Worm (Caenorhabditis elegans) whole organism, young adult: ENCODE results near the gene C06E4.5.

Experiments
- B0019.2 ChIP-seq: fragments of 200-800 bp; sonication (Bioruptor generic); conservative IDR thresholded peaks from 2 replicates; pipeline ENCODE4 v1.3.6; 2022; ENCODE audit warnings: missing genetic modification reagents, missing genetic modification characterization, missing compliant biosample characterization
- D2030.7 ChIP-seq: fragments of 200-800 bp; sonication (Bioruptor generic); IDR thresholded peaks from 2 replicates; pipeline ENCODE4 v1.3.6; 2022; ENCODE audit warnings: missing genetic modification reagents, missing genetic modification characterization, missing compliant biosample characterization
- F52B5.7 ChIP-seq: sonication (generic microtip); optimal IDR thresholded peaks from 2 replicates; lab custom pipeline; 2016; ENCODE audit warnings: mild to moderate bottlenecking, missing genetic modification characterization, missing compliant biosample characterization
- F55B11.4 ChIP-seq: sonication (generic microtip); optimal IDR thresholded peaks from 2 replicates; lab custom pipeline; 2016; ENCODE audit warnings: missing compliant biosample characterization, missing genetic modification characterization, borderline replicate concordance; ENCODE audit not compliant: insufficient read depth
- T26A5.8 ChIP-seq: sonication (generic microtip); optimal IDR thresholded peaks from 2 replicates; lab custom pipeline; 2016; ENCODE audit warnings: missing genetic modification characterization, missing compliant biosample characterization
- Y53G8AR.9 ChIP-seq: fragments of 200-800 bp; sonication (Bioruptor generic); conservative IDR thresholded peaks from 2 replicates; pipeline ENCODE4 v1.3.6; 2022; ENCODE audit warnings: missing genetic modification reagents, missing genetic modification characterization, missing compliant biosample characterization
- Y95B8A.8 ChIP-seq: fragments of 200-800 bp; sonication (Bioruptor generic); IDR thresholded peaks from 2 replicates; pipeline ENCODE4 v1.3.6; 2022; ENCODE audit warnings: missing genetic modification reagents, missing genetic modification characterization, missing compliant biosample characterization
- athp-1 ChIP-seq: sonication (generic microtip); optimal IDR thresholded peaks from 2 replicates; lab custom pipeline; 2017; ENCODE audit warnings: mild to moderate bottlenecking, missing genetic modification characterization, missing compliant biosample characterization
- ceh-79 ChIP-seq: sonication (generic microtip); optimal IDR thresholded peaks from 2 replicates; lab custom pipeline; 2017; ENCODE audit warnings: mild to moderate bottlenecking, missing genetic modification characterization, missing compliant biosample characterization
- dox-1 ChIP-seq: fragments of 200-800 bp; sonication (Bioruptor generic); IDR thresholded peaks from 2 replicates; pipeline ENCODE4 v1.3.6; 2022; ENCODE audit warnings: missing genetic modification reagents, missing genetic modification characterization, missing compliant biosample characterization
- dpff-1 ChIP-seq: sonication (generic microtip); optimal IDR thresholded peaks from 2 replicates; lab custom pipeline; 2017; ENCODE audit warnings: mild to moderate bottlenecking, missing genetic modification characterization, missing compliant biosample characterization
- dpl-1 ChIP-seq: fragments of 150-350 bp; optimal IDR thresholded peaks from 2 replicates; lab custom pipeline; 2014; ENCODE audit warnings: missing biosample characterization, missing genetic modification reagents, missing genetic modification characterization
- egl-18 ChIP-seq: fragments of 200-800 bp; sonication (Bioruptor generic); IDR thresholded peaks from 2 replicates; pipeline ENCODE4 v1.3.6; 2022; ENCODE audit warnings: missing genetic modification reagents, missing genetic modification characterization, missing compliant biosample characterization
- egl-44 ChIP-seq: fragments of 200-800 bp; sonication (Bioruptor generic); IDR thresholded peaks from 2 replicates; pipeline ENCODE4 v1.3.6; 2022; ENCODE audit warnings: missing genetic modification reagents, missing genetic modification characterization, missing compliant biosample characterization
- egrh-3 ChIP-seq: fragments of 200-800 bp; sonication (Bioruptor generic); IDR thresholded peaks from 2 replicates; pipeline ENCODE4 v1.3.6; 2022; ENCODE audit warnings: missing genetic modification reagents, missing genetic modification characterization, missing compliant biosample characterization
- hlh-26 ChIP-seq: fragments of 200-800 bp; sonication (Bioruptor generic); conservative IDR thresholded peaks from 2 replicates; pipeline ENCODE4 v1.3.6; 2022; ENCODE audit warnings: missing genetic modification reagents, missing genetic modification characterization, missing compliant biosample characterization
- hrde-1 ChIP-seq: sonication (generic microtip); optimal IDR thresholded peaks from 2 replicates; lab custom pipeline; 2016; ENCODE audit warnings: missing genetic modification characterization, mild to moderate bottlenecking, missing compliant biosample characterization, moderate library complexity, missing genotype, missing genetic modification reagents, borderline replicate concordance
- lsy-27 ChIP-seq: sonication (generic microtip); optimal IDR thresholded peaks from 2 replicates; lab custom pipeline; 2017; ENCODE audit warnings: missing genetic modification characterization, mild to moderate bottlenecking, missing compliant biosample characterization, antibody characterized with exemption, missing genotype, borderline replicate concordance; ENCODE audit not compliant: insufficient read depth
- madf-10 ChIP-seq: sonication (generic microtip); optimal IDR thresholded peaks from 2 replicates; lab custom pipeline; 2016; ENCODE audit warnings: mild to moderate bottlenecking, missing genetic modification characterization, missing compliant biosample characterization
- madf-3 ChIP-seq: fragments of 200-800 bp; sonication (Bioruptor generic); IDR thresholded peaks from 2 replicates; pipeline ENCODE4 v1.3.6; 2022; ENCODE audit warnings: missing genetic modification reagents, missing genetic modification characterization, missing compliant biosample characterization
- mel-28 ChIP-seq: sonication (generic microtip); optimal IDR thresholded peaks from 2 replicates; lab custom pipeline; 2016; ENCODE audit warnings: borderline replicate concordance, mild to moderate bottlenecking, missing genetic modification characterization, missing compliant biosample characterization
- mes-4 ChIP-seq: sonication (generic microtip); optimal IDR thresholded peaks from 2 replicates; lab custom pipeline; 2016; ENCODE audit warnings: missing genotype, missing genetic modification characterization, missing compliant biosample characterization
- nfya-2 ChIP-seq: fragments of 200-800 bp; sonication (Bioruptor generic); IDR thresholded peaks from 2 replicates; pipeline ENCODE4 v1.3.6; 2022; ENCODE audit warnings: missing genetic modification reagents, missing genetic modification characterization, missing compliant biosample characterization
- nfyb-1 ChIP-seq: fragments of 200-800 bp; sonication (Bioruptor generic); IDR thresholded peaks from 2 replicates; pipeline ENCODE4 v1.3.6; 2022; ENCODE audit warnings: missing genetic modification reagents, missing genetic modification characterization, missing compliant biosample characterization
- nhr-90 ChIP-seq: sonication (generic microtip); optimal IDR thresholded peaks from 2 replicates; lab custom pipeline; 2016; ENCODE audit warnings: missing genotype, mild to moderate bottlenecking, missing genetic modification characterization, missing compliant biosample characterization
- pha-4 ChIP-seq: fragments of 150-350 bp; sonication (generic microtip); optimal IDR thresholded peaks from 2 replicates; lab custom pipeline; 2014; ENCODE audit warnings: missing biosample characterization, missing genetic modification reagents, missing genetic modification characterization
- rcor-1 ChIP-seq: fragments of 200-800 bp; sonication (Bioruptor generic); IDR thresholded peaks from 2 replicates; pipeline ENCODE4 v1.3.6; 2022; ENCODE audit warnings: missing genetic modification reagents, missing genetic modification characterization, missing compliant biosample characterization
- rpc-1 ChIP-seq, 2 experiments: fragments of 150-350 bp in 1 of 2; sonication (generic microtip) in 1 of 2; optimal IDR thresholded peaks; 2 replicates each; lab custom pipeline; 2014 to 2018; ENCODE audit warnings: missing biosample characterization in 1 of 2, missing genetic modification characterization in 1 of 2, missing genetic modification reagents in 1 of 2, missing genotype in 1 of 2
- sdz-38 ChIP-seq: sonication (generic microtip); optimal IDR thresholded peaks from 2 replicates; lab custom pipeline; 2016; ENCODE audit warnings: missing genotype, missing genetic modification characterization, missing compliant biosample characterization
- snpc-1.1 ChIP-seq: sonication (generic microtip); optimal IDR thresholded peaks from 2 replicates; lab custom pipeline; 2017; ENCODE audit warnings: missing genetic modification characterization, mild to moderate bottlenecking, missing compliant biosample characterization, antibody characterized with exemption, moderate library complexity, missing genotype, missing genetic modification reagents; ENCODE audit not compliant: insufficient read depth
- snpc-3.4 ChIP-seq: sonication (generic microtip); optimal IDR thresholded peaks from 2 replicates; lab custom pipeline; 2017; ENCODE audit warnings: missing genetic modification characterization, mild to moderate bottlenecking, missing compliant biosample characterization, antibody characterized with exemption, moderate library complexity, missing genotype, missing genetic modification reagents
- snpc-4 ChIP-seq, 5 experiments: fragments of 150-350 bp in 1 of 5; sonication (generic microtip) in 4 of 5; optimal IDR thresholded peaks; 2 replicates each; lab custom pipeline; 2014 to 2018; ENCODE audit warnings: missing genetic modification characterization in 5 of 5, missing biosample characterization in 3 of 5, antibody characterized with exemption in 2 of 5, mild to moderate bottlenecking in 2 of 5, missing compliant biosample characterization in 2 of 5, missing genotype in 2 of 5, moderate library complexity in 2 of 5, missing genetic modification reagents in 1 of 5
- sptf-2 ChIP-seq: fragments of 200-800 bp; sonication (Bioruptor generic); optimal IDR thresholded peaks from 2 replicates; lab custom pipeline; 2018; ENCODE audit warnings: mild to moderate bottlenecking, missing genetic modification characterization, missing compliant biosample characterization
- unc-130 ChIP-seq: sonication (generic microtip); optimal IDR thresholded peaks from 2 replicates; lab custom pipeline; 2016; ENCODE audit warnings: missing genetic modification reagents, missing genetic modification characterization, missing compliant biosample characterization
- unc-62 ChIP-seq: fragments of 150-350 bp; optimal IDR thresholded peaks from 2 replicates; lab custom pipeline; 2014; ENCODE audit warnings: missing biosample characterization, missing genetic modification reagents, missing genetic modification characterization
- zfh-2 ChIP-seq: fragments of 200-800 bp; sonication (Bioruptor generic); conservative IDR thresholded peaks from 2 replicates; pipeline ENCODE4 v1.3.6; 2022; ENCODE audit warnings: missing genetic modification reagents, missing genetic modification characterization, missing compliant biosample characterization
- zim-3 ChIP-seq: sonication (generic microtip); optimal IDR thresholded peaks from 2 replicates; lab custom pipeline; 2017; ENCODE audit warnings: mild to moderate bottlenecking, missing genetic modification characterization, moderate library complexity, missing compliant biosample characterization
- ztf-25 ChIP-seq: fragments of 200-800 bp; sonication (Bioruptor generic); IDR thresholded peaks from 2 replicates; pipeline ENCODE4 v1.3.6; 2022; ENCODE audit warnings: missing genetic modification reagents, missing genetic modification characterization, missing compliant biosample characterization

The C06E4.5 gene

ce11 chrIV:7240564-7240963, 14.2 kb upstream of the C06E4.5 start (continued):
- TF ChIP-seq egl-44 (GFP tag; lab: Robert Waterston, UW): no peak
- no peak for TF ChIP-seq dpl-1 (GFP tag; lab: Kevin White, UChicago)
- TF ChIP-seq Y53G8AR.9 (GFP tag; lab: Robert Waterston, UW): 0 out of 2 replicates have a peak, but pooled peaks have one; percentile 45
- no peak for TF ChIP-seq snpc-4 (GFP tag; optimal IDR thresholded peaks at IDR 0.05; lab: Kevin White, UChicago)
- peak in 1 of 4 experiments; percentile 29 for TF ChIP-seq snpc-4 (tag; optimal IDR thresholded peaks at IDR 0.05; lab: Kevin White, UChicago)
- no peak for TF ChIP-seq ztf-25 (GFP tag; lab: Robert Waterston, UW)
- TF ChIP-seq B0019.2 (GFP tag; lab: Robert Waterston, UW): no peak
- TF ChIP-seq rpc-1 (optimal IDR thresholded peaks at IDR 0.05; lab: Kevin White, UChicago): no peak
- no peak for TF ChIP-seq rpc-1 (tag; optimal IDR thresholded peaks at IDR 0.05; lab: Kevin White, UChicago)
- TF ChIP-seq sdz-38 (tag; lab: Kevin White, UChicago): no peak
- peak; percentile 53 for TF ChIP-seq dpff-1 (tag; lab: Kevin White, UChicago)
- TF ChIP-seq nfya-2: no peak
- no peak for TF ChIP-seq hrde-1 (tag; lab: Kevin White, UChicago)
- TF ChIP-seq T26A5.8 (tag; lab: Kevin White, UChicago): no peak
- TF ChIP-seq unc-62 (GFP tag; lab: Kevin White, UChicago): no peak
- no peak for TF ChIP-seq mel-28
- TF ChIP-seq ceh-79 (tag; lab: Kevin White, UChicago): no peak
- no peak for TF ChIP-seq F55B11.4
- no peak for TF ChIP-seq athp-1 (tag; lab: Kevin White, UChicago)
- no peak for TF ChIP-seq snpc-1.1 (tag; lab: Kevin White, UChicago)
- no peak for TF ChIP-seq zim-3
- TF ChIP-seq unc-130: no peak
- peak; percentile 59 for TF ChIP-seq F52B5.7 (tag; lab: Kevin White, UChicago)

- TF ChIP-seq sptf-2 (GFP tag; lab: Kevin White, UChicago) (no peak), madf-10 (tag; lab: Kevin White, UChicago) (no peak), unc-62 (GFP tag; lab: Kevin White, UChicago) (no peak), athp-1 (tag; lab: Kevin White, UChicago) (no peak), zfh-2 (GFP tag; lab: Robert Waterston, UW) (no peak), Y95B8A.8 (GFP tag; lab: Robert Waterston, UW) (no peak), nhr-90 (tag; lab: Kevin White, UChicago) (no peak), rcor-1 (no peak), lsy-27 (no peak), pha-4 (tag; lab: Kevin White, UChicago) (no peak), hrde-1 (tag; lab: Kevin White, UChicago) (no peak)
Observed at ce11 chrIV:7242220-7242789, 12.5 kb upstream of the C06E4.5 start, which contains the start of gene gstk-2. Gene gstk-2 (minus strand): TSS chrIV:7242270.

- TF ChIP-seq nfyb-1 (no peak), madf-3 (no peak), egl-18 (GFP tag; lab: Robert Waterston, UW) (no peak)
Observed at ce11 chrIV:7243913-7244312, 10.9 kb upstream of the C06E4.5 start, which contains the start of gene afmd-1. Gene afmd-1 (plus strand): TSS chrIV:7244228.

DNA sequence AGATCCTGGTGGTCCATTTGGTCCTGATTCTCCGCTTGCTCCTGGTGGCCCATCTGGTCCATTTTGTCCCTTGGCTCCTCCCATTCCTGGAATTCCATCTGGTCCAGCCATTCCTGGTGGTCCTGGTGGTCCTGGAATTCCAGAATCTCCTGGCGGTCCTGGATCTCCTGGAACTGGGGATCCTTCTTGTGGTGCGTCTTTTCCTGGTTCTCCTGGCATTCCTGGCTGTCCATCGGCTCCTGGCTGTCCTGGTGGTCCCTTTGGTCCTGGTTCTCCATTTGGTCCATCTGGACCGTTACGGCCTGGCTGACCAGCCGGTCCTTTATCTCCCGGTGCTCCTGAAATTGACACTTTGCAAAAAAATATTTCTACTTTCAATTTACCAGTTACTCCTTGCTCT, 9.2 kb upstream of the C06E4.5 start:
- no peak for TF ChIP-seq D2030.7 (GFP tag; lab: Robert Waterston, UW)
- peak; percentile 76 for TF ChIP-seq zfh-2 (GFP tag; lab: Robert Waterston, UW)
- TF ChIP-seq dox-1 (GFP tag; lab: Robert Waterston, UW): no peak
- TF ChIP-seq hlh-26: no peak
- no peak for TF ChIP-seq snpc-3.4
- TF ChIP-seq mes-4 (tag; lab: Kevin White, UChicago): no peak
- TF ChIP-seq egrh-3: peak; percentile 44; the same call in 1 of the 2 replicates
- TF ChIP-seq, all 124 proteins: peak for 2
